Worm (Caenorhabditis elegans) whole organism, young adult: Measurements from ENCODE around the gene F10E9.12.
A peak's percentile ranks its signal among the peaks of the same experiment; 100 is the strongest.

Source experiments
- B0035.1 ChIP-seq: sonication (generic microtip); optimal IDR thresholded peaks from 2 replicates; lab custom pipeline; 2016; ENCODE audit warnings: missing genetic modification characterization, mild to moderate bottlenecking, missing compliant biosample characterization, missing genotype, missing genetic modification reagents
- B0261.1 ChIP-seq: sonication (generic microtip); optimal IDR thresholded peaks from 2 replicates; lab custom pipeline; 2016; ENCODE audit warnings: mild to moderate bottlenecking, missing genetic modification characterization, moderate library complexity, missing compliant biosample characterization
- C06A6.2 ChIP-seq: fragments of 200-800 bp; sonication (Bioruptor generic); conservative IDR thresholded peaks from 2 replicates; pipeline ENCODE4 v1.3.6; 2022; ENCODE audit warnings: missing genetic modification characterization, missing compliant biosample characterization
- F10E7.11 ChIP-seq: sonication (generic microtip); optimal IDR thresholded peaks from 2 replicates; lab custom pipeline; 2017; ENCODE audit warnings: mild to moderate bottlenecking, missing genetic modification characterization, moderate library complexity, missing compliant biosample characterization
- F33H1.4 ChIP-seq: fragments of 200-800 bp; sonication (Bioruptor generic); IDR thresholded peaks from 2 replicates; pipeline ENCODE4 v1.3.6; 2022; ENCODE audit warnings: missing genetic modification reagents, missing genetic modification characterization, missing compliant biosample characterization
- F39B2.1 ChIP-seq: fragments of 200-800 bp; sonication (Bioruptor generic); IDR thresholded peaks from 2 replicates; pipeline ENCODE4 v1.3.6; 2022; ENCODE audit warnings: missing genetic modification reagents, missing genetic modification characterization, missing compliant biosample characterization
- F57A8.1 ChIP-seq: fragments of 200-800 bp; sonication (Bioruptor generic); optimal IDR thresholded peaks from 2 replicates; lab custom pipeline; 2018; ENCODE audit warnings: mild to moderate bottlenecking, missing genetic modification characterization, moderate library complexity, missing compliant biosample characterization
- T07F8.4 ChIP-seq: sonication (generic microtip); optimal IDR thresholded peaks from 2 replicates; lab custom pipeline; 2016; ENCODE audit warnings: mild to moderate bottlenecking, missing genetic modification characterization, moderate library complexity, missing compliant biosample characterization
- Y67H2A.10 ChIP-seq: fragments of 200-800 bp; sonication (Bioruptor generic); conservative IDR thresholded peaks from 2 replicates; pipeline ENCODE4 v1.3.6; 2022; ENCODE audit warnings: missing genetic modification reagents, missing genetic modification characterization, missing compliant biosample characterization
- ZK185.1 ChIP-seq: sonication (generic microtip); optimal IDR thresholded peaks from 2 replicates; lab custom pipeline; 2016; ENCODE audit warnings: mild to moderate bottlenecking, missing genetic modification characterization, missing compliant biosample characterization; ENCODE audit not compliant: poor library complexity, severe bottlenecking
- attf-3 ChIP-seq: fragments of 200-800 bp; sonication (Bioruptor generic); conservative IDR thresholded peaks from 2 replicates; pipeline ENCODE4 v1.3.6; 2022; ENCODE audit warnings: missing genetic modification reagents, missing genetic modification characterization, missing compliant biosample characterization
- attf-5 ChIP-seq: fragments of 200-800 bp; sonication (Bioruptor generic); optimal IDR thresholded peaks from 2 replicates; lab custom pipeline; 2018; ENCODE audit warnings: mild to moderate bottlenecking, missing genetic modification characterization, missing compliant biosample characterization
- bed-1 ChIP-seq: fragments of 200-800 bp; sonication (Bioruptor generic); IDR thresholded peaks from 2 replicates; pipeline ENCODE4 v1.3.6; 2022; ENCODE audit warnings: missing genetic modification reagents, missing genetic modification characterization, missing compliant biosample characterization
- ccch-3 ChIP-seq: fragments of 200-800 bp; sonication (Bioruptor generic); optimal IDR thresholded peaks from 2 replicates; lab custom pipeline; 2018; ENCODE audit warnings: mild to moderate bottlenecking, missing genetic modification characterization, missing compliant biosample characterization
- ceh-100 ChIP-seq: fragments of 200-800 bp; sonication (Bioruptor generic); IDR thresholded peaks from 2 replicates; pipeline ENCODE4 v1.3.6; 2022; ENCODE audit warnings: missing genetic modification reagents, missing genetic modification characterization, missing compliant biosample characterization
- ceh-27 ChIP-seq: fragments of 200-800 bp; sonication (Bioruptor generic); optimal IDR thresholded peaks from 2 replicates; lab custom pipeline; 2018; ENCODE audit warnings: mild to moderate bottlenecking, missing genetic modification characterization, moderate library complexity, missing compliant biosample characterization
- ceh-58 ChIP-seq: fragments of 200-800 bp; sonication (Bioruptor generic); IDR thresholded peaks from 2 replicates; pipeline ENCODE4 v1.3.6; 2022; ENCODE audit warnings: missing genetic modification characterization, missing compliant biosample characterization
- chd-7 ChIP-seq: sonication (generic microtip); optimal IDR thresholded peaks from 2 replicates; lab custom pipeline; 2016; ENCODE audit warnings: mild to moderate bottlenecking, missing genetic modification characterization, moderate library complexity, missing compliant biosample characterization
- die-1 ChIP-seq: sonication (generic microtip); optimal IDR thresholded peaks from 2 replicates; lab custom pipeline; 2016; ENCODE audit warnings: missing genotype, mild to moderate bottlenecking, missing genetic modification characterization, missing compliant biosample characterization
- dox-1 ChIP-seq: fragments of 200-800 bp; sonication (Bioruptor generic); IDR thresholded peaks from 2 replicates; pipeline ENCODE4 v1.3.6; 2022; ENCODE audit warnings: missing genetic modification reagents, missing genetic modification characterization, missing compliant biosample characterization
- dpff-1 ChIP-seq: sonication (generic microtip); optimal IDR thresholded peaks from 2 replicates; lab custom pipeline; 2017; ENCODE audit warnings: mild to moderate bottlenecking, missing genetic modification characterization, missing compliant biosample characterization
- efl-1 ChIP-seq: fragments of 150-350 bp; optimal IDR thresholded peaks from 2 replicates; lab custom pipeline; 2014; ENCODE audit warnings: missing biosample characterization, missing genetic modification reagents, missing genetic modification characterization
- egl-18 ChIP-seq: fragments of 200-800 bp; sonication (Bioruptor generic); IDR thresholded peaks from 2 replicates; pipeline ENCODE4 v1.3.6; 2022; ENCODE audit warnings: missing genetic modification reagents, missing genetic modification characterization, missing compliant biosample characterization
- egl-44 ChIP-seq: fragments of 200-800 bp; sonication (Bioruptor generic); IDR thresholded peaks from 2 replicates; pipeline ENCODE4 v1.3.6; 2022; ENCODE audit warnings: missing genetic modification reagents, missing genetic modification characterization, missing compliant biosample characterization
- hlh-26 ChIP-seq: fragments of 200-800 bp; sonication (Bioruptor generic); conservative IDR thresholded peaks from 2 replicates; pipeline ENCODE4 v1.3.6; 2022; ENCODE audit warnings: missing genetic modification reagents, missing genetic modification characterization, missing compliant biosample characterization
- hmg-20 ChIP-seq: fragments of 200-800 bp; sonication (Bioruptor generic); IDR thresholded peaks from 2 replicates; pipeline ENCODE4 v1.3.6; 2022; ENCODE audit warnings: missing genetic modification reagents, missing genetic modification characterization, missing compliant biosample characterization
- hrde-1 ChIP-seq: sonication (generic microtip); optimal IDR thresholded peaks from 2 replicates; lab custom pipeline; 2016; ENCODE audit warnings: missing genetic modification characterization, mild to moderate bottlenecking, missing compliant biosample characterization, moderate library complexity, missing genotype, missing genetic modification reagents, borderline replicate concordance
- lag-1 ChIP-seq: fragments of 200-800 bp; sonication (Bioruptor generic); IDR thresholded peaks from 2 replicates; pipeline ENCODE4 v1.3.6; 2022; ENCODE audit warnings: missing genetic modification reagents, missing genetic modification characterization, missing compliant biosample characterization
- let-526 ChIP-seq: fragments of 200-800 bp; sonication (Bioruptor generic); IDR thresholded peaks from 2 replicates; pipeline ENCODE4 v1.3.6; 2022; ENCODE audit warnings: missing genetic modification reagents, missing genetic modification characterization, missing compliant biosample characterization
- let-607 ChIP-seq, 2 experiments: fragments of 200-800 bp in 1 of 2; sonication (Bioruptor generic) in 1 of 2; sonication (generic microtip) in 1 of 2; optimal IDR thresholded peaks; 2 replicates each; lab custom pipeline; 2016 to 2018; ENCODE audit warnings: mild to moderate bottlenecking in 2 of 2, missing compliant biosample characterization in 2 of 2, missing genetic modification characterization in 2 of 2, moderate library complexity in 2 of 2, missing genotype in 1 of 2
- lin-40 ChIP-seq: sonication (generic microtip); optimal IDR thresholded peaks from 2 replicates; lab custom pipeline; 2016; ENCODE audit warnings: missing genetic modification characterization, mild to moderate bottlenecking, missing compliant biosample characterization, missing genotype, missing genetic modification reagents
- lsl-1 ChIP-seq: fragments of 200-800 bp; sonication (Bioruptor generic); optimal IDR thresholded peaks from 2 replicates; lab custom pipeline; 2018; ENCODE audit warnings: mild to moderate bottlenecking, missing genetic modification characterization, moderate library complexity, missing compliant biosample characterization
- mel-28 ChIP-seq: sonication (generic microtip); optimal IDR thresholded peaks from 2 replicates; lab custom pipeline; 2016; ENCODE audit warnings: borderline replicate concordance, mild to moderate bottlenecking, missing genetic modification characterization, missing compliant biosample characterization
- mes-4 ChIP-seq: sonication (generic microtip); optimal IDR thresholded peaks from 2 replicates; lab custom pipeline; 2016; ENCODE audit warnings: missing genotype, missing genetic modification characterization, missing compliant biosample characterization
- mxl-1 ChIP-seq: sonication (generic microtip); optimal IDR thresholded peaks from 2 replicates; lab custom pipeline; 2016; ENCODE audit warnings: missing genetic modification characterization, missing compliant biosample characterization
- nfya-2 ChIP-seq: fragments of 200-800 bp; sonication (Bioruptor generic); IDR thresholded peaks from 2 replicates; pipeline ENCODE4 v1.3.6; 2022; ENCODE audit warnings: missing genetic modification reagents, missing genetic modification characterization, missing compliant biosample characterization
- nhr-27 ChIP-seq: fragments of 200-800 bp; sonication (Bioruptor generic); optimal IDR thresholded peaks from 2 replicates; lab custom pipeline; 2018; ENCODE audit warnings: mild to moderate bottlenecking, missing genetic modification characterization, moderate library complexity, missing compliant biosample characterization
- pbrm-1 ChIP-seq: fragments of 200-800 bp; sonication (Bioruptor generic); IDR thresholded peaks from 2 replicates; pipeline ENCODE4 v1.3.6; 2022; ENCODE audit warnings: missing genetic modification reagents, missing genetic modification characterization, missing compliant biosample characterization
- pha-4 ChIP-seq: fragments of 150-350 bp; sonication (generic microtip); optimal IDR thresholded peaks from 2 replicates; lab custom pipeline; 2014; ENCODE audit warnings: missing biosample characterization, missing genetic modification reagents, missing genetic modification characterization
- repo-1 ChIP-seq: sonication (generic microtip); optimal IDR thresholded peaks from 2 replicates; lab custom pipeline; 2017; ENCODE audit warnings: mild to moderate bottlenecking, missing genetic modification characterization, missing compliant biosample characterization
- rpc-1 ChIP-seq, 2 experiments: fragments of 150-350 bp in 1 of 2; sonication (generic microtip) in 1 of 2; optimal IDR thresholded peaks; 2 replicates each; lab custom pipeline; 2014 to 2018; ENCODE audit warnings: missing biosample characterization in 1 of 2, missing genetic modification characterization in 1 of 2, missing genetic modification reagents in 1 of 2, missing genotype in 1 of 2
- snpc-1.3 ChIP-seq: sonication (generic microtip); optimal IDR thresholded peaks from 2 replicates; lab custom pipeline; 2017; ENCODE audit warnings: missing genetic modification characterization, mild to moderate bottlenecking, missing compliant biosample characterization, antibody characterized with exemption, moderate library complexity, missing genotype, missing genetic modification reagents; ENCODE audit not compliant: insufficient read depth
- xnd-1 ChIP-seq: sonication (generic microtip); optimal IDR thresholded peaks from 2 replicates; lab custom pipeline; 2016; ENCODE audit warnings: missing genotype, missing genetic modification reagents, missing genetic modification characterization, missing compliant biosample characterization
- zfh-2 ChIP-seq: fragments of 200-800 bp; sonication (Bioruptor generic); conservative IDR thresholded peaks from 2 replicates; pipeline ENCODE4 v1.3.6; 2022; ENCODE audit warnings: missing genetic modification reagents, missing genetic modification characterization, missing compliant biosample characterization
- ztf-26 ChIP-seq: sonication (generic microtip); optimal IDR thresholded peaks from 2 replicates; lab custom pipeline; 2017; ENCODE audit warnings: missing genetic modification characterization, missing compliant biosample characterization
- ztf-3 ChIP-seq: fragments of 200-800 bp; sonication (Bioruptor generic); optimal IDR thresholded peaks from 2 replicates; lab custom pipeline; 2018; ENCODE audit warnings: mild to moderate bottlenecking, missing genetic modification characterization, missing compliant biosample characterization
- ztf-6 ChIP-seq: fragments of 200-800 bp; sonication (Bioruptor generic); IDR thresholded peaks from 2 replicates; pipeline ENCODE4 v1.3.6; 2022; ENCODE audit warnings: missing genetic modification reagents, missing genetic modification characterization, missing compliant biosample characterization

The F10E9.12 gene

DNA sequence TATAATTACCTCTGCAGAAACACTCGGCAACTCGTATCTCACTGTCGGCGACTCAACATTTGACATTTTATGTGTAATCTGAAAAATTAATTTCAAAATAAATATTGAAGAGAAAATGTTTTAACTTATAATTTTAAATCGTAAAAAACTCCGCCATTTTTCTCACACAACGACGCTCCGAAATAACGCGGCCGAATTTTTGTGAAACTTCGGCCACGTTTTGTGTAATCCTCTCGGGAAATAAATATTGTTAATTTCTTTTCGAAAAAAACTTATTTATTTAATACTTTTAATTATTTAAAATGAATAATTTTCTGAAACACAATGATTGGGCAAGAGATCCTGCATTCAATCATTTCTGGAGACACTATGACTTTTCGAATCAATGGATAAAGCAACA, 17.0 kb upstream of the F10E9.12 start, which contains the start of the genes F10E9.7 and F10E9.5 (continued):
- TF ChIP-seq hmg-20 (0 out of 2 replicates have a peak, but pooled peaks have one; percentile 30), pha-4 (tag; lab: Kevin White, UChicago) (no peak), attf-3 (GFP tag; lab: Robert Waterston, UW) (peak; percentile 98), snpc-1.3 (tag; lab: Kevin White, UChicago) (peak; percentile 62), efl-1 (GFP tag; lab: Kevin White, UChicago) (peak; percentile 56), pbrm-1 (GFP tag; lab: Robert Waterston, UW) (no peak), ztf-3 (GFP tag; lab: Kevin White, UChicago) (no peak), die-1 (tag; lab: Kevin White, UChicago) (no peak), hrde-1 (tag; lab: Kevin White, UChicago) (peak; percentile 82), rpc-1 (optimal IDR thresholded peaks at IDR 0.05; lab: Kevin White, UChicago) (no peak), rpc-1 (tag; optimal IDR thresholded peaks at IDR 0.05; lab: Kevin White, UChicago) (no peak), ccch-3 (GFP tag; lab: Kevin White, UChicago) (peak; percentile 82), mxl-1 (tag; lab: Kevin White, UChicago) (no peak), mes-4 (no peak), ztf-26 (tag; lab: Kevin White, UChicago) (no peak), B0035.1 (peak; percentile 45), let-526 (GFP tag; lab: Robert Waterston, UW) (peak; percentile 78), mel-28 (tag; lab: Kevin White, UChicago) (no peak), T07F8.4 (tag; lab: Kevin White, UChicago) (no peak), ztf-6 (GFP tag; lab: Robert Waterston, UW) (peak; percentile 59; the same call in 1 of the 2 replicates), B0261.1 (tag; lab: Kevin White, UChicago) (peak; percentile 19), lsl-1 (GFP tag; lab: Kevin White, UChicago) (peak; percentile 58), ceh-58 (GFP tag; lab: Robert Waterston, UW) (no peak), F57A8.1 (GFP tag; lab: Kevin White, UChicago) (peak; percentile 44), bed-1 (no peak), chd-7 (no peak), zfh-2 (GFP tag; lab: Robert Waterston, UW) (no peak), F10E7.11 (tag; lab: Kevin White, UChicago) (peak; percentile 76), ZK185.1 (tag; lab: Kevin White, UChicago) (peak; percentile 96), let-607 (tag; optimal IDR thresholded peaks at IDR 0.05; lab: Kevin White, UChicago) (peak in 1 of 2 experiments; percentile 82), dox-1 (GFP tag; lab: Robert Waterston, UW) (peak; percentile 87), hlh-26 (GFP tag; lab: Robert Waterston, UW) (no peak), C06A6.2 (GFP tag; lab: Robert Waterston, UW) (no peak), attf-5 (GFP tag; lab: Kevin White, UChicago) (peak; percentile 75), egl-18 (GFP tag; lab: Robert Waterston, UW) (no peak), lin-40 (tag; lab: Kevin White, UChicago) (peak; percentile 74), egl-44 (GFP tag; lab: Robert Waterston, UW) (no peak), dpff-1 (tag; lab: Kevin White, UChicago) (no peak), Y67H2A.10 (peak; percentile 61; the same call in 1 of the 2 replicates), lag-1 (no peak), nhr-27 (tag; lab: Kevin White, UChicago) (no peak), nfya-2 (GFP tag; lab: Robert Waterston, UW) (no peak), ceh-27 (peak; percentile 92), xnd-1 (tag; lab: Kevin White, UChicago) (no peak), repo-1 (tag; lab: Kevin White, UChicago) (no peak), ceh-100 (peak; percentile 69), F33H1.4 (peak; percentile 68), F39B2.1 (GFP tag; lab: Robert Waterston, UW) (no peak)
